Fruit fly (Drosophila melanogaster) whole organism, embryonic: Measurements from ENCODE around the gene Crg-1.

Experiments
- Abd-B ChIP-seq: fragments of 200-800 bp; sonication (Bioruptor generic); optimal IDR thresholded peaks from 2 replicates; lab custom pipeline; 2018; ENCODE audit warnings: missing biosample characterization, mild to moderate bottlenecking, missing genetic modification characterization, moderate library complexity
- CG10274 ChIP-seq: fragments of 200-800 bp; sonication (Bioruptor generic); optimal IDR thresholded peaks from 3 replicates; lab custom pipeline; 2017; ENCODE audit warnings: missing biosample characterization, mild to moderate bottlenecking, missing genetic modification characterization
- CG11504 ChIP-seq: fragments of 200-800 bp; sonication (Bioruptor generic); optimal IDR thresholded peaks from 3 replicates; lab custom pipeline; 2019; ENCODE audit warnings: missing biosample characterization, mild to moderate bottlenecking, missing genetic modification characterization, moderate library complexity
- CG13123 ChIP-seq: fragments of 200-800 bp; sonication (Bioruptor generic); optimal IDR thresholded peaks from 2 replicates; lab custom pipeline; 2016; ENCODE audit warnings: missing biosample characterization, missing genetic modification characterization
- CG14710 ChIP-seq: fragments of 200-800 bp; sonication (Bioruptor generic); optimal IDR thresholded peaks from 3 replicates; lab custom pipeline; 2019; ENCODE audit warnings: missing biosample characterization, mild to moderate bottlenecking, missing genetic modification characterization, moderate library complexity
- CG14965 ChIP-seq: fragments of 200-800 bp; sonication (Bioruptor generic); optimal IDR thresholded peaks from 2 replicates; lab custom pipeline; 2016; ENCODE audit warnings: missing biosample characterization, missing genetic modification characterization, borderline replicate concordance
- CG15479 ChIP-seq: fragments of 200-800 bp; sonication (Bioruptor generic); optimal IDR thresholded peaks from 3 replicates; lab custom pipeline; 2019; ENCODE audit warnings: missing biosample characterization, mild to moderate bottlenecking, missing genetic modification characterization, moderate library complexity
- CG15514 ChIP-seq: fragments of 200-800 bp; sonication (Bioruptor generic); optimal IDR thresholded peaks from 3 replicates; lab custom pipeline; 2017; ENCODE audit warnings: missing biosample characterization, missing genetic modification characterization, mild to moderate bottlenecking, moderate library complexity, missing genetic modification reagents
- CG17359 ChIP-seq: fragments of 200-800 bp; sonication (Bioruptor generic); optimal IDR thresholded peaks from 3 replicates; lab custom pipeline; 2018; ENCODE audit warnings: missing biosample characterization, mild to moderate bottlenecking, missing genetic modification characterization, moderate library complexity
- CG18476 ChIP-seq: fragments of 200-800 bp; sonication (Bioruptor generic); optimal IDR thresholded peaks from 2 replicates; lab custom pipeline; 2016; ENCODE audit warnings: missing biosample characterization, mild to moderate bottlenecking, missing genetic modification characterization
- CG2199 ChIP-seq: fragments of 200-800 bp; sonication (Bioruptor generic); IDR thresholded peaks from 3 replicates; pipeline ENCODE4 v1.3.6; 2022; ENCODE audit warnings: missing biosample characterization, missing genetic modification characterization
- CG3281 ChIP-seq: fragments of 200-800 bp; sonication (Bioruptor generic); optimal IDR thresholded peaks from 3 replicates; lab custom pipeline; 2017; ENCODE audit warnings: missing biosample characterization, mild to moderate bottlenecking, missing genetic modification characterization
- CG3407 ChIP-seq: fragments of 200-800 bp; sonication (Bioruptor generic); optimal IDR thresholded peaks from 2 replicates; lab custom pipeline; 2018; ENCODE audit warnings: missing biosample characterization, mild to moderate bottlenecking, missing genetic modification characterization
- CG4404 ChIP-seq: fragments of 200-800 bp; sonication (Bioruptor generic); IDR thresholded peaks from 2 replicates; pipeline ENCODE4 v1.3.6; 2022; ENCODE audit warnings: missing biosample characterization, missing genetic modification characterization
- CG6175 ChIP-seq: fragments of 200-800 bp; sonication (Bioruptor generic); IDR thresholded peaks from 3 replicates; pipeline ENCODE4 v1.3.6; 2022; ENCODE audit warnings: missing biosample characterization, missing genetic modification characterization
- CG7372 ChIP-seq: fragments of 200-800 bp; sonication (Bioruptor generic); IDR thresholded peaks from 2 replicates; pipeline ENCODE4 v1.3.6; 2022; ENCODE audit warnings: missing biosample characterization, missing genetic modification characterization
- CG8944 ChIP-seq: fragments of 200-800 bp; sonication (Bioruptor generic); optimal IDR thresholded peaks from 3 replicates; lab custom pipeline; 2016; ENCODE audit warnings: missing biosample characterization, missing genetic modification characterization
- Chrac-16 ChIP-seq: fragments of 200-800 bp; sonication (Bioruptor generic); optimal IDR thresholded peaks from 3 replicates; lab custom pipeline; 2016; ENCODE audit warnings: missing biosample characterization, missing genetic modification characterization
- Doc3 ChIP-seq: fragments of 200-800 bp; sonication (Bioruptor generic); IDR thresholded peaks from 3 replicates; pipeline ENCODE4 v1.3.6; 2022; ENCODE audit warnings: missing biosample characterization, missing genetic modification characterization; ENCODE audit not compliant: partially characterized antibody
- Drgx ChIP-seq: fragments of 200-800 bp; sonication (Bioruptor generic); IDR thresholded peaks from 2 replicates; pipeline ENCODE4 v1.3.6; 2022; ENCODE audit warnings: missing biosample characterization, missing genetic modification characterization
- Lpt ChIP-seq: fragments of >200 bp; optimal IDR thresholded peaks from 2 replicates; lab custom pipeline; 2018; ENCODE audit warnings: missing biosample characterization, missing genetic modification characterization
- Ssrp ChIP-seq: fragments of 200-800 bp; sonication (Bioruptor generic); optimal IDR thresholded peaks from 2 replicates; lab custom pipeline; 2018; ENCODE audit warnings: missing biosample characterization, mild to moderate bottlenecking, missing genetic modification characterization, moderate library complexity
- Stat92E ChIP-seq, 3 experiments: fragments of >200 bp in 2 of 3; fragments of 200-800 bp in 1 of 3; sonication (Bioruptor generic) in 1 of 3; optimal IDR thresholded peaks; 2 replicates each; lab custom pipeline; 2017 to 2019; ENCODE audit warnings: missing biosample characterization in 3 of 3, missing genetic modification characterization in 3 of 3, mild to moderate bottlenecking in 1 of 3, moderate library complexity in 1 of 3
- al ChIP-seq: fragments of 200-800 bp; sonication (Bioruptor generic); IDR thresholded peaks from 2 replicates; pipeline ENCODE4 v1.3.6; 2022; ENCODE audit warnings: missing biosample characterization, missing genetic modification characterization
- amos ChIP-seq: fragments of 200-800 bp; sonication (Bioruptor generic); IDR thresholded peaks from 2 replicates; pipeline ENCODE4 v1.3.6; 2022; ENCODE audit warnings: missing biosample characterization, missing genetic modification characterization; ENCODE audit not compliant: partially characterized antibody
- bbx ChIP-seq: fragments of 200-800 bp; sonication (Bioruptor generic); IDR thresholded peaks from 2 replicates; pipeline ENCODE4 v1.3.6; 2022; ENCODE audit warnings: missing biosample characterization, missing genetic modification characterization; ENCODE audit not compliant: partially characterized antibody
- ci ChIP-seq: fragments of 200-800 bp; sonication (Bioruptor generic); IDR thresholded peaks from 3 replicates; pipeline ENCODE4 v1.3.6; 2022; ENCODE audit warnings: missing biosample characterization, missing genetic modification characterization
- crp ChIP-seq, 2 experiments: fragments of 200-800 bp; sonication (Bioruptor generic); optimal IDR thresholded peaks; 2 replicates in 1 of 2; 3 replicates in 1 of 2; lab custom pipeline; 2017; ENCODE audit warnings: missing biosample characterization in 2 of 2, missing genetic modification characterization in 2 of 2, mild to moderate bottlenecking in 1 of 2, moderate library complexity in 1 of 2
- da ChIP-seq: fragments of 200-800 bp; sonication (Bioruptor generic); optimal IDR thresholded peaks from 2 replicates; lab custom pipeline; 2016; ENCODE audit warnings: missing biosample characterization, missing genetic modification characterization
- en ChIP-seq: fragments of 200-800 bp; sonication (Bioruptor generic); optimal IDR thresholded peaks from 2 replicates; lab custom pipeline; 2016; ENCODE audit warnings: missing biosample characterization, missing genetic modification characterization
- ewg ChIP-seq: fragments of 200-800 bp; sonication (Bioruptor generic); optimal IDR thresholded peaks from 3 replicates; lab custom pipeline; 2017; ENCODE audit warnings: mild to moderate bottlenecking, missing biosample characterization, missing genetic modification reagents, missing genetic modification characterization
- fd102C ChIP-seq: fragments of 200-800 bp; sonication (Bioruptor generic); optimal IDR thresholded peaks from 2 replicates; lab custom pipeline; 2018; ENCODE audit warnings: missing biosample characterization, mild to moderate bottlenecking, missing genetic modification characterization, moderate library complexity
- fd96Cb ChIP-seq: fragments of 200-800 bp; sonication (Bioruptor generic); optimal IDR thresholded peaks from 2 replicates; lab custom pipeline; 2018; ENCODE audit warnings: missing biosample characterization, mild to moderate bottlenecking, missing genetic modification characterization, moderate library complexity
- grn ChIP-seq: fragments of 200-800 bp; sonication (Bioruptor generic); optimal IDR thresholded peaks from 3 replicates; lab custom pipeline; 2017; ENCODE audit warnings: missing biosample characterization, missing genetic modification characterization
- gsb ChIP-seq: fragments of 200-800 bp; sonication (Bioruptor generic); IDR thresholded peaks from 2 replicates; pipeline ENCODE4 v1.3.6; 2022; ENCODE audit warnings: missing biosample characterization, missing genetic modification characterization
- hb ChIP-seq: fragments of 200-800 bp; sonication (Bioruptor generic); IDR thresholded peaks from 3 replicates; pipeline ENCODE4 v1.3.6; 2022; ENCODE audit warnings: missing biosample characterization, missing genetic modification characterization; ENCODE audit not compliant: partially characterized antibody
- nau ChIP-seq: fragments of 200-800 bp; sonication (Bioruptor generic); optimal IDR thresholded peaks from 3 replicates; lab custom pipeline; 2017; ENCODE audit warnings: missing biosample characterization, mild to moderate bottlenecking, missing genetic modification characterization, missing genetic modification reagents
- nerfin-1 ChIP-seq: fragments of 200-800 bp; sonication (Bioruptor generic); optimal IDR thresholded peaks from 3 replicates; lab custom pipeline; 2019; ENCODE audit warnings: missing biosample characterization, mild to moderate bottlenecking, missing genetic modification characterization, moderate library complexity
- nmo ChIP-seq: fragments of 200-800 bp; sonication (Bioruptor generic); optimal IDR thresholded peaks from 2 replicates; lab custom pipeline; 2018; ENCODE audit warnings: missing biosample characterization, mild to moderate bottlenecking, missing genetic modification characterization, moderate library complexity
- nom ChIP-seq: fragments of 200-800 bp; sonication (Bioruptor generic); optimal IDR thresholded peaks from 2 replicates; lab custom pipeline; 2017; ENCODE audit warnings: missing biosample characterization, missing genetic modification characterization, mild to moderate bottlenecking, moderate library complexity, missing genetic modification reagents
- sc ChIP-seq, 3 experiments: fragments of >200 bp in 2 of 3; fragments of 200-800 bp in 1 of 3; sonication (Bioruptor generic) in 1 of 3; optimal IDR thresholded peaks; 2 replicates in 2 of 3; 3 replicates in 1 of 3; lab custom pipeline; 2017; ENCODE audit warnings: mild to moderate bottlenecking in 1 of 3, missing biosample characterization in 1 of 3, missing genetic modification characterization in 1 of 3, missing genetic modification reagents in 1 of 3
- schlank ChIP-seq: fragments of 200-800 bp; sonication (Bioruptor generic); optimal IDR thresholded peaks from 2 replicates; lab custom pipeline; 2018; ENCODE audit warnings: missing biosample characterization, mild to moderate bottlenecking, missing genetic modification characterization
- sens ChIP-seq: fragments of 200-800 bp; sonication (Bioruptor generic); peaks from one replicate; lab custom pipeline; 2016; ENCODE audit warnings: missing biosample characterization, missing genetic modification characterization
- sna ChIP-seq: fragments of 200-800 bp; sonication (Bioruptor generic); IDR thresholded peaks from 2 replicates; pipeline ENCODE4 v1.3.6; 2022; ENCODE audit warnings: missing biosample characterization, missing genetic modification characterization; ENCODE audit not compliant: partially characterized antibody
- trh ChIP-seq: fragments of 200-800 bp; sonication (Bioruptor generic); optimal IDR thresholded peaks from 2 replicates; lab custom pipeline; 2016; ENCODE audit warnings: missing biosample characterization, missing genetic modification characterization
- yki ChIP-seq: fragments of >200 bp; optimal IDR thresholded peaks from 3 replicates; lab custom pipeline; 2018
- zf30C ChIP-seq: fragments of 200-800 bp; sonication (Bioruptor generic); optimal IDR thresholded peaks from 3 replicates; lab custom pipeline; 2018; ENCODE audit warnings: missing biosample characterization, mild to moderate bottlenecking, missing genetic modification characterization

The Crg-1 gene

DNA sequence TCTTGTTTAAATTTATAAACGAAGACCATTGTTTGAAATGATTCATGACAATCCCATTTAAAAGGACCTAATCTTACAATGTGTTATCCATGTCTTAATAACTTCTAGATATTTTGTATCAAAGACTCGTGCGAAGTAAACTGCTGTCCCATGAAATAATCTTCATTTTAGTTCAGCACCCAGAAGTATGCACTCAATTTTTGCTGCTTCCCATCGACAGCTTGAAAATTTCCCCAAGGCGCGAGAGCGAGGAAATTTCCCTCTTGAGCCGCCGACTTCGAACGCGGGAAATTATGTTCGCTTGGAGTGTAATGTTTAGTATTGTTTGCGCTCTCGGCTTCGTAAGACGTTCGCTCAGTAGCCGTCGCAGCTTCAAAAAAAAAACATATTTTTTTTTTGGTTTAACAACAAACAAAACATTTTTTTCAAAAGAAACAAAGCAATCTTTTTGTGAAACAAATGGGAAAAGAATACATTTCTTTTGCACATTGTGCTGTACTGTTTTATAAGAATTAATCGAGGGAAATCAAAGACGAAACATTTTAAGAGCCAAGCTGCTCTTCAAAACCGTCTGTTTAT, 42.8 kb downstream of the Crg-1 start (continued):
- no peak for TF ChIP-seq da (GFP tag; lab: Kevin White, UChicago)
- no peak for TF ChIP-seq Stat92E (GFP tag; optimal IDR thresholded peaks at IDR 0.05; lab: Kevin White, UChicago)
- no peak for TF ChIP-seq CG3281 (GFP tag; lab: Kevin White, UChicago)
- TF ChIP-seq fd102C (GFP tag; lab: Kevin White, UChicago), result no peak
- TF ChIP-seq CG6175 (GFP tag; lab: Robert Waterston, UW), result no peak
- TF ChIP-seq amos (GFP tag; lab: Robert Waterston, UW), result no peak
- 0 out of 3 replicates have a peak, but pooled peaks have one; percentile 22 for TF ChIP-seq ci (GFP tag; lab: Robert Waterston, UW)
- no peak for TF ChIP-seq CG11504 (tag; lab: Kevin White, UChicago)
- no peak for TF ChIP-seq CG14710
- TF ChIP-seq CG13123 (GFP tag; lab: Kevin White, UChicago), result no peak
- no peak for TF ChIP-seq Chrac-16 (GFP tag; lab: Kevin White, UChicago)
- TF ChIP-seq CG18476 (GFP tag; lab: Kevin White, UChicago), result no peak
- TF ChIP-seq Drgx (GFP tag; lab: Robert Waterston, UW), result no peak
- TF ChIP-seq schlank, result no peak
- TF ChIP-seq en (GFP tag; lab: Kevin White, UChicago), result no peak
- TF ChIP-seq nmo (GFP tag; lab: Kevin White, UChicago), result no peak
- no peak for TF ChIP-seq crp (GFP tag; optimal IDR thresholded peaks at IDR 0.05; lab: Kevin White, UChicago)
- TF ChIP-seq al (GFP tag; lab: Robert Waterston, UW), result no peak
- no peak for TF ChIP-seq gsb (GFP tag; lab: Robert Waterston, UW)
- no peak for TF ChIP-seq Doc3
- TF ChIP-seq sna, result no peak
- TF ChIP-seq CG7372 (GFP tag; lab: Robert Waterston, UW), result no peak
- no peak for TF ChIP-seq sc (optimal IDR thresholded peaks at IDR 0.05; lab: Kevin White, UChicago)
- no peak for TF ChIP-seq sc (GFP tag; optimal IDR thresholded peaks at IDR 0.05; lab: Kevin White, UChicago)
- no peak for TF ChIP-seq hb (GFP tag; lab: Robert Waterston, UW)
- TF ChIP-seq nom (GFP tag; lab: Kevin White, UChicago), result no peak
- TF ChIP-seq CG2199, result 0 out of 3 replicates have a peak, but pooled peaks have one; percentile 29
- TF ChIP-seq ewg (GFP tag; lab: Kevin White, UChicago), result no peak
- TF ChIP-seq grn (GFP tag; lab: Kevin White, UChicago), result no peak
- no peak for TF ChIP-seq fd96Cb (tag; lab: Kevin White, UChicago)
- TF ChIP-seq zf30C (GFP tag; lab: Kevin White, UChicago), result peak; percentile 9
- no peak for TF ChIP-seq CG10274
- no peak for TF ChIP-seq CG4404
- no peak for TF ChIP-seq CG3407 (GFP tag; lab: Kevin White, UChicago)
- no peak for TF ChIP-seq nerfin-1 (tag; lab: Kevin White, UChicago)
- TF ChIP-seq Abd-B (GFP tag; lab: Kevin White, UChicago), result no peak
- TF ChIP-seq nau (GFP tag; lab: Kevin White, UChicago), result no peak
- TF ChIP-seq CG15514 (GFP tag; lab: Kevin White, UChicago), result no peak
- TF ChIP-seq CG15479 (GFP tag; lab: Kevin White, UChicago), result no peak
- TF ChIP-seq CG14965 (GFP tag; lab: Kevin White, UChicago), result no peak
- no peak for TF ChIP-seq CG17359 (tag; lab: Kevin White, UChicago)
- no peak for TF ChIP-seq Ssrp (tag; lab: Kevin White, UChicago)
- no peak for TF ChIP-seq yki
- TF ChIP-seq CG8944 (GFP tag; lab: Kevin White, UChicago), result no peak
- TF ChIP-seq sens (GFP tag; lab: Kevin White, UChicago), result peak; percentile 22
- no peak for TF ChIP-seq Lpt (GFP tag; lab: Kevin White, UChicago)
- 0 out of 2 replicates have a peak, but pooled peaks have one; percentile 29 for TF ChIP-seq bbx
- no peak for TF ChIP-seq trh (GFP tag; lab: Kevin White, UChicago)
